Worm (Caenorhabditis elegans): Measurements from ENCODE around the gene C06C3.12.
A peak's percentile ranks its signal among the peaks of the same experiment; 100 is the strongest.

Gene C06C3.12

ce11 chrII:9411497-9411896 lies 36.6 kb downstream of the C06C3.12 start, which contains the start of gene M176.9:
M176.9 (minus strand) TSS chrII:9411597.
- no peak for TF ChIP-seq hmg-11 (tag; optimal IDR thresholded peaks at IDR 0.05)
- TF ChIP-seq lin-39 (tag; optimal IDR thresholded peaks at IDR 0.05) = no peak

ce11 chrII:9412086-9412608 lies 37.2 kb downstream of the C06C3.12 start, which contains the start of gene arrd-3:
arrd-3 (plus strand) TSS chrII:9412558.
- TF ChIP-seq nhr-43 (tag; optimal IDR thresholded peaks at IDR 0.05; ENCODE audit: poor library complexity, severe bottlenecking) (no peak), ztf-4 (tag; optimal IDR thresholded peaks at IDR 0.05) (no peak), R02D3.7 (tag; optimal IDR thresholded peaks at IDR 0.05) (no peak), nhr-77 (tag; optimal IDR thresholded peaks at IDR 0.05) (no peak), elt-2 (tag; optimal IDR thresholded peaks at IDR 0.05) (peak; percentile 73), fkh-10 (GFP tag; optimal IDR thresholded peaks at IDR 0.05) (no peak), daf-12 (tag; optimal IDR thresholded peaks at IDR 0.05) (no peak), pqm-1 (tag; optimal IDR thresholded peaks at IDR 0.05) (peak; percentile 87), mdl-1 (tag; optimal IDR thresholded peaks at IDR 0.05) (no peak)

DNA sequence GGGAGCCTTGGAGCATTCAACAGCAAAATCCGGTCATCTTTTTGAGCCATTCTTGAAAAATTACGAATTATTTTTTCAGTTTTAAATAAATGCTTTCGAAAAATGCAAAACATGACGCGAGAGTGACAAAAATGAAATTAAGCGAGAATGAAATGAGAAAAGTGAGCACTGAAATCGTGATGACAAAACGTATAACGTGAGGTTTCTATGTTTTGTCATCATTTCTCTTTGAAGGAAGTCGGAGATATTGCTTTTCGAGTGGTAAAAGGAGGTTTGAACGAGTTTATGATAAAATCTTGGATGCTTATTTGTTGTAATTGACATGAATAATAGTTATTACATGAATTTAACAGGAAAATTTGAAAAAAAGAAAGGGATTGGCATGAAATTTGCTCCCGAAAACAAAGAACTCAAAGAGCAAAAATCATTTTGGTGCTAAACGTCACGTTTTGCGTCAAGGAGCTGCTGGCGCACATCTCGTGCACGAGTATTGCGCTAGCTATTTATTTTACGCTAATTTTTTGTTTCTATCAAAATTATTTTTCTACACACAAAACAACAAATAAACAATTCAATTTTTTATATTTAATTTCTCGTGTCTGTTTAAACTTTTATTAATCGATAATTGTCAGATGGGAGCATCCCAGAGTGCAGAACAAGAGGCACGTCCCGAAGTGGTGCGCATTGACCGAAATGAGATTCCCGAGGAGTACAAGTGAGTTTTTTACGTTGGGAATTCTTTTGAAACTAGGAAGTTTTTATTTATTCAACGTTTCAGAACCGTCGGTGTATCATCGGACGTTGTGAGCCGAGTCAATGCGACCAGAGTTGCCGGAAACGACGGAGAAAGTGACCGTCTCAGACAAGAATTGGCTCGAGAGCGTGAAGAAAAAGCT lies 41.7 kb downstream of the C06C3.12 start, which contains the start of the genes gss-1 and chch-3:
Gene gss-1, minus strand, starts transcription at position 51 of the 896 bp plus-strand sequence.
Gene chch-3, plus strand, starts transcription at position 633 of the 896 bp plus-strand sequence.
- TF ChIP-seq nhr-23 (tag; optimal IDR thresholded peaks at IDR 0.05) = peak; percentile 32
- no peak for TF ChIP-seq nhr-237 (tag; optimal IDR thresholded peaks at IDR 0.05)
- TF ChIP-seq lin-39 (tag; optimal IDR thresholded peaks at IDR 0.05) = peak; percentile 55
- TF ChIP-seq pqm-1 (tag; optimal IDR thresholded peaks at IDR 0.05) = peak; percentile 0
- TF ChIP-seq elt-2 (tag; optimal IDR thresholded peaks at IDR 0.05) = peak; percentile 54
- peak; percentile 55 for TF ChIP-seq lin-15B (tag; optimal IDR thresholded peaks at IDR 0.05)
- peak; percentile 40 for TF ChIP-seq nhr-43 (tag; optimal IDR thresholded peaks at IDR 0.05; ENCODE audit: poor library complexity, severe bottlenecking)
- TF ChIP-seq pha-4 (tag; optimal IDR thresholded peaks at IDR 0.05) = peak; percentile 75
- TF ChIP-seq egl-5 (tag; optimal IDR thresholded peaks at IDR 0.05) = no peak
- TF ChIP-seq snpc-4 (tag; optimal IDR thresholded peaks at IDR 0.05) = peak; percentile 64

ce11 chrII:9418065-9418567 lies 43.2 kb downstream of the C06C3.12 start, which contains the start of the genes M176.4 and M176.16:
M176.4 (plus strand) TSS chrII:9418365.
M176.16 (plus strand) TSS chrII:9418517.
- TF ChIP-seq elt-2 (tag; optimal IDR thresholded peaks at IDR 0.05) (peak; percentile 38), nhr-76 (tag; optimal IDR thresholded peaks at IDR 0.05) (no peak)

ce11 chrII:9418843-9419532 lies 44.1 kb downstream of the C06C3.12 start:
- TF ChIP-seq pqm-1 (tag; optimal IDR thresholded peaks at IDR 0.05) (peak; percentile 55), nhr-76 (tag; optimal IDR thresholded peaks at IDR 0.05) (no peak), fos-1 (tag; optimal IDR thresholded peaks at IDR 0.05) (no peak), pha-4 (tag; optimal IDR thresholded peaks at IDR 0.05) (peak; percentile 13), elt-2 (tag; optimal IDR thresholded peaks at IDR 0.05) (peak; percentile 39), jun-1 (tag; optimal IDR thresholded peaks at IDR 0.05) (peak; percentile 26), fkh-10 (GFP tag; optimal IDR thresholded peaks at IDR 0.05) (no peak)

ce11 chrII:9421969-9422368 lies 47.1 kb downstream of the C06C3.12 start, which contains the start of gene M176.11:
M176.11 (plus strand) TSS chrII:9422269.
- TF ChIP-seq ama-1 (optimal IDR thresholded peaks at IDR 0.05) (no peak), ztf-11 (tag; optimal IDR thresholded peaks at IDR 0.05) (no peak)

All from whole organism, L3 larva.